Fruit fly (Drosophila melanogaster) whole organism, wandering third instar larva: ENCODE data around the gene PGAP1.
A peak's percentile ranks its signal among the peaks of the same experiment; 100 is the strongest.

Experiments
- Abd-B ChIP-seq: fragments of >200 bp; optimal IDR thresholded peaks from 2 replicates; lab custom pipeline; 2017; ENCODE audit warnings: missing biosample characterization, missing genetic modification characterization
- CG32264 ChIP-seq: fragments of 200-800 bp; sonication (Bioruptor generic); optimal IDR thresholded peaks from 2 replicates; lab custom pipeline; 2016; ENCODE audit warnings: missing biosample characterization, missing genetic modification characterization
- CG9705 ChIP-seq: fragments of 200-800 bp; sonication (Bioruptor generic); optimal IDR thresholded peaks from 2 replicates; lab custom pipeline; 2018; ENCODE audit warnings: missing biosample characterization, mild to moderate bottlenecking, missing genetic modification characterization
- CrebA ChIP-seq: fragments of 200-800 bp; sonication (Bioruptor generic); optimal IDR thresholded peaks from 2 replicates; lab custom pipeline; 2016; ENCODE audit warnings: missing biosample characterization, mild to moderate bottlenecking, missing genetic modification characterization, borderline replicate concordance
- Dfd ChIP-seq: fragments of >200 bp; optimal IDR thresholded peaks from 2 replicates; lab custom pipeline; 2017; ENCODE audit warnings: missing biosample characterization, missing genetic modification characterization
- Dif ChIP-seq: fragments of 200-275, 200-300 bp; sonication (Bioruptor generic); optimal IDR thresholded peaks from 2 replicates; lab custom pipeline; 2018; ENCODE audit warnings: missing biosample characterization, missing genetic modification characterization; ENCODE audit not compliant: partially characterized antibody
- GATAd ChIP-seq: sonication (Bioruptor generic); optimal IDR thresholded peaks from 2 replicates; lab custom pipeline; 2016; ENCODE audit warnings: missing biosample characterization, missing genetic modification characterization
- HLH106 ChIP-seq: fragments of 200-800 bp; optimal IDR thresholded peaks from 3 replicates; lab custom pipeline; 2019; ENCODE audit warnings: missing biosample characterization, mild to moderate bottlenecking, missing genetic modification characterization, moderate library complexity
- Hnf4 ChIP-seq: fragments of 200-800 bp; sonication (Bioruptor generic); optimal IDR thresholded peaks from 2 replicates; lab custom pipeline; 2016; ENCODE audit warnings: missing biosample characterization, mild to moderate bottlenecking, missing genetic modification characterization
- Hr78 ChIP-seq: fragments of >200 bp; optimal IDR thresholded peaks from 2 replicates; lab custom pipeline; 2017; ENCODE audit warnings: missing biosample characterization, missing genetic modification characterization
- Hr83 ChIP-seq: fragments of 200-300 bp; sonication (Bioruptor generic); optimal IDR thresholded peaks from 2 replicates; lab custom pipeline; 2016; ENCODE audit warnings: missing biosample characterization, mild to moderate bottlenecking, missing genetic modification characterization, moderate library complexity; ENCODE audit not compliant: poor library complexity, severe bottlenecking
- Jra ChIP-seq: sonication (Bioruptor generic); optimal IDR thresholded peaks from 2 replicates; lab custom pipeline; 2016; ENCODE audit warnings: missing biosample characterization, missing genetic modification characterization
- Mio ChIP-seq: sonication (Bioruptor generic); optimal IDR thresholded peaks from 2 replicates; lab custom pipeline; 2016; ENCODE audit warnings: missing biosample characterization, missing genetic modification characterization
- Myc ChIP-seq: fragments of >200 bp; optimal IDR thresholded peaks from 2 replicates; lab custom pipeline; 2017
- N ChIP-seq: fragments of >200 bp; optimal IDR thresholded peaks from 2 replicates; lab custom pipeline; 2018; ENCODE audit warnings: missing biosample characterization, missing external identifiers, missing genetic modification characterization
- OdsH ChIP-seq: fragments of 200-800 bp; sonication (Bioruptor generic); optimal IDR thresholded peaks from 2 replicates; lab custom pipeline; 2016; ENCODE audit warnings: missing biosample characterization, mild to moderate bottlenecking, missing genetic modification characterization
- Rel ChIP-seq, 2 experiments: fragments of 200-800 bp; sonication (Bioruptor generic) in 1 of 2; optimal IDR thresholded peaks; 2 replicates in 1 of 2; 3 replicates in 1 of 2; lab custom pipeline; 2016 to 2019; ENCODE audit warnings: mild to moderate bottlenecking in 2 of 2, missing biosample characterization in 2 of 2, missing genetic modification characterization in 2 of 2, moderate library complexity in 1 of 2
- Sp1 ChIP-seq: fragments of 200-800 bp; sonication (Bioruptor generic); optimal IDR thresholded peaks from 3 replicates; lab custom pipeline; 2019; ENCODE audit warnings: missing biosample characterization, mild to moderate bottlenecking, missing genetic modification characterization, moderate library complexity
- Vsx2 ChIP-seq: fragments of 200-300, 225-300 bp; sonication (Bioruptor generic); optimal IDR thresholded peaks from 2 replicates; lab custom pipeline; 2018; ENCODE audit warnings: missing biosample characterization, missing genetic modification characterization; ENCODE audit not compliant: partially characterized antibody
- br ChIP-seq: fragments of 200-800 bp; sonication (Bioruptor generic); optimal IDR thresholded peaks from 2 replicates; lab custom pipeline; 2016; ENCODE audit warnings: missing biosample characterization, missing genetic modification characterization
- brk ChIP-seq: fragments of 200-800 bp; sonication (Bioruptor generic); optimal IDR thresholded peaks from 2 replicates; lab custom pipeline; 2016; ENCODE audit warnings: missing biosample characterization, mild to moderate bottlenecking, missing genetic modification characterization
- dl ChIP-seq, 2 experiments: fragments of 175-275, 200-275 bp in 1 of 2; fragments of 200-275 bp in 1 of 2; sonication (Bioruptor generic); optimal IDR thresholded peaks; lab custom pipeline; 2018; ENCODE audit warnings: mild to moderate bottlenecking in 2 of 2, missing biosample characterization in 2 of 2, missing genetic modification characterization in 2 of 2, moderate library complexity in 2 of 2; ENCODE audit not compliant: partially characterized antibody in 2 of 2, insufficient read depth in 1 of 2
- dmrt93B ChIP-seq: fragments of 200-800 bp; sonication (Bioruptor generic); optimal IDR thresholded peaks from 2 replicates; lab custom pipeline; 2018; ENCODE audit warnings: missing biosample characterization, mild to moderate bottlenecking, missing genetic modification characterization
- dsf ChIP-seq: sonication (Bioruptor generic); optimal IDR thresholded peaks from 2 replicates; lab custom pipeline; 2016; ENCODE audit warnings: missing biosample characterization, missing genetic modification characterization, borderline replicate concordance
- ey ChIP-seq: fragments of 200-800 bp; sonication (Bioruptor generic); optimal IDR thresholded peaks from 2 replicates; lab custom pipeline; 2016; ENCODE audit warnings: missing biosample characterization, missing genetic modification characterization
- foxo ChIP-seq, 2 experiments: fragments of 200-800 bp; sonication (Bioruptor generic); optimal IDR thresholded peaks; 2 replicates in 1 of 2; 3 replicates in 1 of 2; lab custom pipeline; 2016 to 2017; ENCODE audit warnings: missing biosample characterization in 2 of 2, missing genetic modification characterization in 2 of 2
- fru ChIP-seq: fragments of 200-800 bp; sonication (Bioruptor generic); optimal IDR thresholded peaks from 3 replicates; lab custom pipeline; 2016; ENCODE audit warnings: missing biosample characterization, mild to moderate bottlenecking, missing genetic modification characterization
- h ChIP-seq: fragments of 200-800 bp; sonication (Bioruptor generic); optimal IDR thresholded peaks from 3 replicates; lab custom pipeline; 2016; ENCODE audit warnings: missing biosample characterization, mild to moderate bottlenecking, missing genetic modification characterization
- jim ChIP-seq: fragments of 175-275, 200-325 bp; sonication (Bioruptor generic); optimal IDR thresholded peaks from 2 replicates; lab custom pipeline; 2016; ENCODE audit warnings: missing biosample characterization, mild to moderate bottlenecking, missing genetic modification characterization
- lola ChIP-seq: fragments of >200 bp; optimal IDR thresholded peaks from 2 replicates; lab custom pipeline; 2017; ENCODE audit warnings: missing biosample characterization, missing genetic modification characterization
- pan ChIP-seq: fragments of >200 bp; optimal IDR thresholded peaks from 2 replicates; lab custom pipeline; 2017
- psq ChIP-seq: fragments of 200-800 bp; sonication (Bioruptor generic); optimal IDR thresholded peaks from 3 replicates; lab custom pipeline; 2017; ENCODE audit warnings: missing biosample characterization, mild to moderate bottlenecking, missing genetic modification characterization, moderate library complexity
- rgr ChIP-seq: fragments of 200-800 bp; sonication (Bioruptor generic); optimal IDR thresholded peaks from 3 replicates; lab custom pipeline; 2016; ENCODE audit warnings: missing biosample characterization, mild to moderate bottlenecking, missing genetic modification characterization
- sage ChIP-seq: fragments of 200-800 bp; sonication (Bioruptor generic); optimal IDR thresholded peaks from 2 replicates; lab custom pipeline; 2016; ENCODE audit warnings: missing biosample characterization, mild to moderate bottlenecking, missing genetic modification characterization
- sv ChIP-seq: fragments of 200-800 bp; sonication (Bioruptor generic); optimal IDR thresholded peaks from 3 replicates; lab custom pipeline; 2016; ENCODE audit warnings: missing biosample characterization, missing genetic modification characterization
- tai ChIP-seq: sonication (Bioruptor generic); optimal IDR thresholded peaks from 2 replicates; lab custom pipeline; 2016; ENCODE audit warnings: missing biosample characterization, missing genetic modification characterization
- usp ChIP-seq: fragments of >200 bp; optimal IDR thresholded peaks from 2 replicates; lab custom pipeline; 2017; ENCODE audit warnings: missing biosample characterization, missing genetic modification characterization
- woc ChIP-seq: sonication (Bioruptor generic); optimal IDR thresholded peaks from 2 replicates; lab custom pipeline; 2016; ENCODE audit warnings: missing biosample characterization, mild to moderate bottlenecking, missing genetic modification characterization

The PGAP1 gene

dm6 chrX:5665902-5666301, 23.4 kb downstream of the PGAP1 start, which contains the start of the genes Sirt4 and CG4119:
TSS of gene Sirt4 (minus strand) at chrX:5665940.
TSS of gene CG4119 (plus strand) at chrX:5666052.
- peak; percentile 76 for TF ChIP-seq Hr83 (GFP tag; lab: Kevin White, UChicago)
- no peak for TF ChIP-seq jim (GFP tag; lab: Kevin White, UChicago)
- peak; percentile 50 for TF ChIP-seq Jra (GFP tag; lab: Kevin White, UChicago)
- TF ChIP-seq CG9705, result no peak
- TF ChIP-seq Abd-B (GFP tag; lab: Kevin White, UChicago), result no peak
- TF ChIP-seq br (GFP tag; lab: Kevin White, UChicago), result peak; percentile 2
- no peak for TF ChIP-seq dsf (GFP tag; lab: Kevin White, UChicago)
- no peak for TF ChIP-seq Rel (GFP tag; optimal IDR thresholded peaks at IDR 0.05; lab: Kevin White, UChicago)
- peak; percentile 73 for TF ChIP-seq Rel (tag; optimal IDR thresholded peaks at IDR 0.05; lab: Kevin White, UChicago)
- TF ChIP-seq brk (GFP tag; lab: Kevin White, UChicago), result no peak
- peak; percentile 11 for TF ChIP-seq HLH106 (tag; lab: Kevin White, UChicago)
- TF ChIP-seq dmrt93B (GFP tag; lab: Kevin White, UChicago), result no peak
- no peak for TF ChIP-seq sv
- peak in 1 of 2 experiments; percentile 23 for TF ChIP-seq foxo (GFP tag; optimal IDR thresholded peaks at IDR 0.05; lab: Kevin White, UChicago)
- TF ChIP-seq CrebA (GFP tag; lab: Kevin White, UChicago), result no peak
- TF ChIP-seq OdsH (GFP tag; lab: Kevin White, UChicago), result no peak
- TF ChIP-seq fru (GFP tag; lab: Kevin White, UChicago), result no peak
- peak; percentile 31 for TF ChIP-seq rgr (GFP tag; lab: Kevin White, UChicago)
- TF ChIP-seq lola (GFP tag; lab: Kevin White, UChicago), result no peak
- no peak for TF ChIP-seq pan (lab: Kevin White, UChicago)
- no peak for TF ChIP-seq Dif (GFP tag; lab: Kevin White, UChicago)
- TF ChIP-seq Hnf4, result no peak
- no peak for TF ChIP-seq usp (GFP tag; lab: Kevin White, UChicago)
- peak; percentile 32 for TF ChIP-seq N (GFP tag; lab: Kevin White, UChicago)
- no peak for TF ChIP-seq ey
- no peak for TF ChIP-seq Dfd (GFP tag; lab: Kevin White, UChicago)
- TF ChIP-seq woc (GFP tag; lab: Kevin White, UChicago), result no peak
- peak; percentile 18 for TF ChIP-seq Sp1
- TF ChIP-seq GATAd (GFP tag; lab: Kevin White, UChicago), result no peak
- TF ChIP-seq Myc, result no peak
- TF ChIP-seq h (GFP tag; lab: Kevin White, UChicago), result peak; percentile 56
- no peak for TF ChIP-seq Hr78 (GFP tag; lab: Kevin White, UChicago)
- no peak for TF ChIP-seq tai
- no peak for TF ChIP-seq psq (GFP tag; lab: Kevin White, UChicago)
- no peak for TF ChIP-seq Mio
- TF ChIP-seq dl (GFP tag; optimal IDR thresholded peaks at IDR 0.05; lab: Kevin White, UChicago; ENCODE audit: insufficient read depth in 1 of 2, partially characterized antibody in 2 of 2), result no peak
- no peak for TF ChIP-seq CG32264 (GFP tag; lab: Kevin White, UChicago)
- no peak for TF ChIP-seq sage (GFP tag; lab: Kevin White, UChicago)
- no peak for TF ChIP-seq Vsx2
- TF ChIP-seq, all 38 proteins: peak for 10

- TF ChIP-seq sv (no peak), fru (GFP tag; lab: Kevin White, UChicago) (no peak), Mio (no peak), Myc (no peak), OdsH (GFP tag; lab: Kevin White, UChicago) (no peak), h (GFP tag; lab: Kevin White, UChicago) (no peak), rgr (GFP tag; lab: Kevin White, UChicago) (no peak)
- TF ChIP-seq, all 38 proteins: peak for 0
These were observed 25.1 kb downstream of the PGAP1 start for dm6 chrX:5664222-5664621.

- TF ChIP-seq CG9705 (no peak), dmrt93B (GFP tag; lab: Kevin White, UChicago) (no peak), CG32264 (GFP tag; lab: Kevin White, UChicago) (no peak), Dfd (GFP tag; lab: Kevin White, UChicago) (no peak), GATAd (GFP tag; lab: Kevin White, UChicago) (no peak), Hnf4 (no peak), Mio (no peak), fru (GFP tag; lab: Kevin White, UChicago) (no peak), HLH106 (tag; lab: Kevin White, UChicago) (no peak), tai (no peak), lola (GFP tag; lab: Kevin White, UChicago) (no peak), Dif (GFP tag; lab: Kevin White, UChicago) (no peak)
These were observed 26.5 kb downstream of the PGAP1 start, which contains the start of gene OtopLc for dm6 chrX:5662761-5663160. TSS of gene OtopLc (minus strand) at chrX:5662861.
